Worm (Caenorhabditis elegans): ENCODE results near the gene pkc-3.
"Not testable (repeated sequence)": the region's sequence is repeated elsewhere in the genome, so short reads cannot be mapped to it uniquely, and the experiment has no call there.

The pkc-3 gene

DNA sequence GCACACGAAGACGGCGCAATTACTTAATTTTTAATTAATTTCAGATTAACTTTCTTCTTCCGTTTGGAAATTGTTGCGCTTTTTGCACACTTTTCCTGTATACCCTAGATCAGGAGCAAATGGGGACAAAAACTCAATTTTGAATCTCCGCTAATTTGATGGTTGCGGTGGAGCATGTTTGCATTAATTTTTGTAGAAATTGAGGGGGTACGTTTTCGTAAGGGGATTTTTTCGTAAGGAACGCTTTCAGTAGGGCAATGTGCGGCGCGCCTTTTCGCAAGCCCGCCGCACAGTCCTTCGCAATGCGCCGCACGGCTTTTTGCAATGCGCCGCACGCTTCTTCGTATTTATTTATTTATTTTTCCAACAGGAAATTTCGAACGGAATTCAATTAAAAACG lies 33.5 kb upstream of the pkc-3 start (continued):
- TF ChIP-seq ztf-28 (GFP tag; IDR thresholded peaks at IDR 0.05) = peak; percentile 92
- TF ChIP-seq aptf-2 (GFP tag; conservative IDR thresholded peaks at IDR 0.05) = peak; percentile 61; the same call in 1 of the 2 replicates
- peak; percentile 74; the same call in 1 of the 2 replicates for TF ChIP-seq Y79H2A.3 (GFP tag; conservative IDR thresholded peaks at IDR 0.05)
- TF ChIP-seq nhr-80 (tag; optimal IDR thresholded peaks at IDR 0.05) = peak; percentile 1
- peak; percentile 63; the same call in 1 of the 2 replicates for TF ChIP-seq Y67H2A.10 (GFP tag; conservative IDR thresholded peaks at IDR 0.05)
- 0 out of 2 replicates have a peak, but pooled peaks have one; percentile 25 for TF ChIP-seq egl-18 (GFP tag; IDR thresholded peaks at IDR 0.05)
- TF ChIP-seq tbp1 (GFP tag; optimal IDR thresholded peaks at IDR 0.05) = peak; percentile 16
- TF ChIP-seq attf-3 (GFP tag; conservative IDR thresholded peaks at IDR 0.05) = peak; percentile 74
- peak; percentile 94 for TF ChIP-seq ceh-100 (GFP tag; IDR thresholded peaks at IDR 0.05)
- peak; percentile 89 for TF ChIP-seq K11D2.4 (GFP tag; IDR thresholded peaks at IDR 0.05)
- peak; percentile 91 for TF ChIP-seq Y56A3A.18 (GFP tag; IDR thresholded peaks at IDR 0.05)
- peak; percentile 88 for TF ChIP-seq rcor-1 (GFP tag; IDR thresholded peaks at IDR 0.05)
- peak; percentile 66 for TF ChIP-seq hmg-20 (GFP tag; IDR thresholded peaks at IDR 0.05)
- 0 out of 2 replicates have a peak, but pooled peaks have one; percentile 50 for TF ChIP-seq sea-2 (GFP tag; IDR thresholded peaks at IDR 0.05)
- TF ChIP-seq madf-6 (GFP tag; IDR thresholded peaks at IDR 0.05) = peak; percentile 82

DNA sequence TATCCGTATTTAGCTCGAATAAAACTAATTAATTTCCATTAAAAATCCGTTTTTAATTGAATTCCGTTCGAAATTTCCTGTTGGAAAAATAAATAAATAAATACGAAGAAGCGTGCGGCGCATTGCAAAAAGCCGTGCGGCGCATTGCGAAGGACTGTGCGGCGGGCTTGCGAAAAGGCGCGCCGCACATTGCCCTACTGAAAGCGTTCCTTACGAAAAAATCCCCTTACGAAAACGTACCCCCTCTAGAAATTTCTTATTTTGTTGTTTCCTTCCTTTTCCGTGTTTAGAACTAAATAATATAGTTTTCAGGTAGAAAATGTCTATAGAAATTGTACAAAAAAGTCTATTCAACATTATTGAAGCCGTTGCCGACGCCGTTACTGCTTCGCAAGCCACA lies 29.5 kb upstream of the pkc-3 start, which contains the start of gene F09E5.8:
Gene F09E5.8, plus strand, starts transcription at position 313 of the 400 bp plus-strand sequence.
- TF ChIP-seq C06A6.2 (GFP tag; conservative IDR thresholded peaks at IDR 0.05) = peak; percentile 97
- TF ChIP-seq pbrm-1 (GFP tag; IDR thresholded peaks at IDR 0.05) = peak; percentile 68; the same call in 1 of the 2 replicates
- TF ChIP-seq mcd-1 (GFP tag; IDR thresholded peaks at IDR 0.05) = peak; percentile 83
- TF ChIP-seq cebp-1 (GFP tag; IDR thresholded peaks at IDR 0.05) = peak; percentile 24; the same call in 1 of the 2 replicates
- not testable (repeated sequence) for TF ChIP-seq cebp-1 (tag; optimal IDR thresholded peaks at IDR 0.05)
- TF ChIP-seq K11D2.4 (GFP tag; IDR thresholded peaks at IDR 0.05) = peak; percentile 12; the same call in 1 of the 2 replicates
- TF ChIP-seq hmg-1.2 (GFP tag; IDR thresholded peaks at IDR 0.05) = peak; percentile 44; the same call in 1 of the 2 replicates
- peak; percentile 52; the same call in 1 of the 2 replicates for TF ChIP-seq ekl-4 (GFP tag; IDR thresholded peaks at IDR 0.05)
- peak; percentile 93 for TF ChIP-seq dox-1 (GFP tag; IDR thresholded peaks at IDR 0.05)
- TF ChIP-seq F33H1.4 (GFP tag; IDR thresholded peaks at IDR 0.05) = peak; percentile 19; the same call in 1 of the 2 replicates
- TF ChIP-seq egrh-3 (GFP tag; IDR thresholded peaks at IDR 0.05) = peak; percentile 42
- TF ChIP-seq madf-6 (GFP tag; IDR thresholded peaks at IDR 0.05) = peak; percentile 30; the same call in 1 of the 2 replicates
- peak; percentile 60 for TF ChIP-seq D2030.7 (GFP tag; IDR thresholded peaks at IDR 0.05)
- peak; percentile 62; the same call in 1 of the 2 replicates for TF ChIP-seq C17E4.6 (GFP tag; IDR thresholded peaks at IDR 0.05)
- TF ChIP-seq lin-26 (GFP tag; IDR thresholded peaks at IDR 0.05) = 0 out of 2 replicates have a peak, but pooled peaks have one; percentile 35
- 0 out of 2 replicates have a peak, but pooled peaks have one; percentile 41 for TF ChIP-seq Y53G8AR.9 (GFP tag; conservative IDR thresholded peaks at IDR 0.05)
- TF ChIP-seq ceh-100 (GFP tag; IDR thresholded peaks at IDR 0.05) = peak; percentile 83
- peak; percentile 72; the same call in 1 of the 2 replicates for TF ChIP-seq nfyb-1 (GFP tag; IDR thresholded peaks at IDR 0.05)

DNA sequence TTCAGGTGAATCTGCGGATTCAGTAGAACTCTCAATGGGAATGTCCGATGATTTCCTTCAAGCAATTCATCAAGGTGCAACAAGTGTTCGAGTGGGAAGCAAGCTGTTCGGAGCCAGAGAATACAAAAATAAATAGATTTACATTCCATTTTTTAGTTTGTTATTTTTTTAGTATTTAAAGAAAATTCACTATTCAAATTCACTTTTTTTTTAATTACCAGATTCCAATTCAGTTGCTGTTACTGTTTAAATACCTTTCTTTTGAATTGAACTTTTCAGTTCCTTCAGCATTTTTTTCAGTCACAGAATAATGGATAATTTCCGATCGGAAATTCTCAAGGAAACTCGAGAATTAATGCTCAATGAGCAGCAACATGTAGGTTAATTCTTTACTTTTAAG lies 28.0 kb upstream of the pkc-3 start, which contains the start of gene F09E5.7:
Gene F09E5.7, plus strand, starts transcription at position 301 of the 400 bp plus-strand sequence.
- TF ChIP-seq pha-4 (tag; optimal IDR thresholded peaks at IDR 0.05) (no peak), ceh-91 (GFP tag; IDR thresholded peaks at IDR 0.05) (no peak), nfya-2 (GFP tag; IDR thresholded peaks at IDR 0.05) (no peak), nhr-90 (tag; optimal IDR thresholded peaks at IDR 0.05) (no peak), cebp-1 (GFP tag; IDR thresholded peaks at IDR 0.05) (no peak), cebp-1 (tag; optimal IDR thresholded peaks at IDR 0.05) (no peak), hlh-26 (GFP tag; conservative IDR thresholded peaks at IDR 0.05) (no peak), nfya-1 (tag; optimal IDR thresholded peaks at IDR 0.05; ENCODE audit: borderline replicate concordance, insufficient read depth) (no peak)
